Worm (Caenorhabditis elegans) whole organism, mixed stage, embryonic: ENCODE data around the gene rpb-11.

Experiments
- elt-3 ChIP-seq: fragments of 150-350 bp; optimal IDR thresholded peaks from 2 replicates; lab custom pipeline; 2014; ENCODE audit warnings: missing biosample characterization, missing genetic modification characterization
- ham-2 ChIP-seq: fragments of 200-800 bp; sonication (Bioruptor generic); optimal IDR thresholded peaks from 2 replicates; lab custom pipeline; 2018; ENCODE audit warnings: mild to moderate bottlenecking, missing genetic modification characterization, missing compliant biosample characterization
- mls-2 ChIP-seq: sonication (generic microtip); optimal IDR thresholded peaks from 2 replicates; lab custom pipeline; 2016; ENCODE audit warnings: mild to moderate bottlenecking, missing genetic modification characterization, moderate library complexity, missing compliant biosample characterization
- nhr-12 ChIP-seq: fragments of 150-350 bp; optimal IDR thresholded peaks from 2 replicates; lab custom pipeline; 2014; ENCODE audit warnings: missing biosample characterization, missing genetic modification characterization
- nhr-237 ChIP-seq: fragments of 150-350 bp; optimal IDR thresholded peaks from 2 replicates; lab custom pipeline; 2014; ENCODE audit warnings: missing biosample characterization, missing genetic modification characterization
- nhr-76 ChIP-seq: sonication (generic microtip); optimal IDR thresholded peaks from 2 replicates; lab custom pipeline; 2017; ENCODE audit warnings: missing biosample characterization, missing genetic modification characterization
- pha-4 ChIP-seq: fragments of 150-350 bp; optimal IDR thresholded peaks from 2 replicates; lab custom pipeline; 2018; ENCODE audit warnings: missing biosample characterization, missing genetic modification reagents, missing genetic modification characterization
- snpc-4 ChIP-seq: fragments of 150-350 bp; optimal IDR thresholded peaks from 2 replicates; lab custom pipeline; 2014; ENCODE audit warnings: missing biosample characterization, missing genetic modification characterization
- unc-62 ChIP-seq: fragments of 150-350 bp; optimal IDR thresholded peaks from 2 replicates; lab custom pipeline; 2014; ENCODE audit warnings: missing biosample characterization, missing genetic modification reagents, missing genetic modification characterization
- ztf-11 ChIP-seq: fragments of 150-350 bp; optimal IDR thresholded peaks from 2 replicates; lab custom pipeline; 2014; ENCODE audit warnings: missing biosample characterization, missing genetic modification characterization

DNA sequence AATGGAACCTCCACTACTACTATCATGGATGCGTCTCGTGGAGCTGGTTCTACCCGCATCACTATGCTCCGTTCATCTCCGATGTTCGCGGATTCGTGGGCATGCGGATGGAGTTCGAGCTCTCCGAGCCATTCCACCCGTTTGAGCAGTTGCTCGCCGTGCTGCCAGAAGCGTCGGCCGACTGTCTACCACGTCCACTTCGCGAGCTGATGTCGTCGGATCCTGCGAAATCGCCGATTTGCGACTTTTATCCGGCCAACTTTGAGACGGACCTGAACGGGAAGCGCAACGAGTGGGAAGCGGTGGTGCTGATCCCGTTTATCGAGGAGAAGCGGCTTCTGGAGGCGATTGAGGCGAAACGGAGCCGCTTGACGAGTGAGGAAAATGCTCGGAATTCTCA, 17.9 kb downstream of the rpb-11 start:
- no peak for TF ChIP-seq ztf-11 (tag; lab: Kevin White, UChicago)
- TF ChIP-seq nhr-76, result no peak
- TF ChIP-seq nhr-237, result no peak
- TF ChIP-seq snpc-4 (tag; lab: Kevin White, UChicago), result no peak
- TF ChIP-seq mls-2 (tag; lab: Kevin White, UChicago), result no peak
- TF ChIP-seq nhr-12 (tag; lab: Kevin White, UChicago), result no peak
- no peak for TF ChIP-seq pha-4 (tag; lab: Kevin White, UChicago)
- TF ChIP-seq unc-62 (GFP tag; lab: Kevin White, UChicago), result no peak
- TF ChIP-seq elt-3 (tag; lab: Kevin White, UChicago), result no peak
- no peak for TF ChIP-seq ham-2 (GFP tag; lab: Kevin White, UChicago)
